Fruit fly (Drosophila melanogaster) whole organism, prepupa: ENCODE data around the gene Blm.

Experiments
- Blimp-1 ChIP-seq: fragments of 200-800 bp; sonication (Bioruptor generic); optimal IDR thresholded peaks from 3 replicates; lab custom pipeline; 2017; ENCODE audit warnings: missing biosample characterization, missing genetic modification characterization, mild to moderate bottlenecking, moderate library complexity, missing genetic modification reagents
- CG10631 ChIP-seq: fragments of 200-800 bp; sonication (Bioruptor generic); optimal IDR thresholded peaks from 2 replicates; lab custom pipeline; 2016; ENCODE audit warnings: missing biosample characterization, missing genetic modification characterization
- CG10669 ChIP-seq: fragments of 200-800 bp; sonication (Bioruptor generic); optimal IDR thresholded peaks from 3 replicates; lab custom pipeline; 2018; ENCODE audit warnings: missing biosample characterization, mild to moderate bottlenecking, missing genetic modification characterization, moderate library complexity
- CG11294 ChIP-seq: fragments of 200-800 bp; sonication (Bioruptor generic); IDR thresholded peaks from 2 replicates; pipeline ENCODE4 v1.3.6; 2022; ENCODE audit warnings: missing biosample characterization, missing genetic modification characterization
- CG11902 ChIP-seq: fragments of 200-800 bp; sonication (Bioruptor generic); optimal IDR thresholded peaks from 3 replicates; lab custom pipeline; 2016; ENCODE audit warnings: missing biosample characterization, missing genetic modification characterization
- CG16779 ChIP-seq: fragments of 200-800 bp; sonication (Bioruptor generic); optimal IDR thresholded peaks from 3 replicates; lab custom pipeline; 2017; ENCODE audit warnings: missing biosample characterization, mild to moderate bottlenecking, missing genetic modification characterization
- CG31627 ChIP-seq: fragments of 200-800 bp; sonication (Bioruptor generic); optimal IDR thresholded peaks from 3 replicates; lab custom pipeline; 2016; ENCODE audit warnings: missing biosample characterization, missing genetic modification characterization
- CG34406 ChIP-seq: fragments of 200-800 bp; sonication (Bioruptor generic); optimal IDR thresholded peaks from 3 replicates; lab custom pipeline; 2016; ENCODE audit warnings: missing biosample characterization, missing genetic modification characterization
- CG3919 ChIP-seq: fragments of 200-800 bp; sonication (Bioruptor generic); optimal IDR thresholded peaks from 3 replicates; lab custom pipeline; 2016; ENCODE audit warnings: missing biosample characterization, missing genetic modification characterization
- CG4318 ChIP-seq: fragments of 200-800 bp; sonication (Bioruptor generic); optimal IDR thresholded peaks from 3 replicates; lab custom pipeline; 2017; ENCODE audit warnings: missing biosample characterization, mild to moderate bottlenecking, missing genetic modification characterization
- CG6276 ChIP-seq: fragments of 200-800 bp; sonication (Bioruptor generic); optimal IDR thresholded peaks from 2 replicates; lab custom pipeline; 2017; ENCODE audit warnings: missing biosample characterization, mild to moderate bottlenecking, missing genetic modification characterization
- CG6792 ChIP-seq: fragments of 200-800 bp; sonication (Bioruptor generic); optimal IDR thresholded peaks from 3 replicates; lab custom pipeline; 2016; ENCODE audit warnings: missing biosample characterization, missing genetic modification characterization
- CG6854 ChIP-seq: fragments of 200-800 bp; sonication (Bioruptor generic); optimal IDR thresholded peaks from 2 replicates; lab custom pipeline; 2017; ENCODE audit warnings: missing biosample characterization, mild to moderate bottlenecking, missing genetic modification characterization
- Eip78C ChIP-seq: fragments of 200-800 bp; sonication (Bioruptor generic); peaks from one replicate; lab custom pipeline; 2016; ENCODE audit warnings: missing biosample characterization, missing genetic modification characterization
- Eip93F ChIP-seq: fragments of 200-800 bp; sonication (Bioruptor generic); optimal IDR thresholded peaks from 2 replicates; lab custom pipeline; 2016; ENCODE audit warnings: missing biosample characterization, mild to moderate bottlenecking, missing genetic modification characterization
- Ets21C ChIP-seq: fragments of 200-800 bp; sonication (Bioruptor generic); optimal IDR thresholded peaks from 3 replicates; lab custom pipeline; 2016; ENCODE audit warnings: missing biosample characterization, missing genetic modification characterization
- Ets96B ChIP-seq: fragments of 200-800 bp; optimal IDR thresholded peaks from 2 replicates; lab custom pipeline; 2019; ENCODE audit warnings: missing biosample characterization, mild to moderate bottlenecking, missing genetic modification characterization, moderate library complexity
- Gug ChIP-seq: fragments of 200-800 bp; sonication (Bioruptor generic); IDR thresholded peaks from 2 replicates; pipeline ENCODE4 v1.3.6; 2022; ENCODE audit warnings: missing biosample characterization, missing genetic modification characterization
- Hr38 ChIP-seq: sonication (Bioruptor generic); optimal IDR thresholded peaks from 2 replicates; lab custom pipeline; 2016; ENCODE audit warnings: missing biosample characterization, missing genetic modification characterization
- Hr39 ChIP-seq: fragments of 200-800 bp; sonication (Bioruptor generic); optimal IDR thresholded peaks from 2 replicates; lab custom pipeline; 2016; ENCODE audit warnings: missing biosample characterization, missing genetic modification characterization
- Hr4 ChIP-seq: fragments of 200-800 bp; sonication (Bioruptor generic); optimal IDR thresholded peaks from 3 replicates; lab custom pipeline; 2016; ENCODE audit warnings: missing biosample characterization, missing genetic modification characterization
- Lpt ChIP-seq: fragments of 200-800 bp; sonication (Bioruptor generic); optimal IDR thresholded peaks from 3 replicates; lab custom pipeline; 2016; ENCODE audit warnings: missing biosample characterization, missing genetic modification characterization
- Smox ChIP-seq: fragments of 200-800 bp; sonication (Bioruptor generic); optimal IDR thresholded peaks from 3 replicates; lab custom pipeline; 2016; ENCODE audit warnings: missing biosample characterization, missing genetic modification characterization
- Sox102F ChIP-seq: fragments of 200-800 bp; sonication (Bioruptor generic); optimal IDR thresholded peaks from 2 replicates; lab custom pipeline; 2016; ENCODE audit warnings: missing biosample characterization, mild to moderate bottlenecking, missing genetic modification characterization
- Sox14 ChIP-seq: fragments of 200-800 bp; sonication (Bioruptor generic); optimal IDR thresholded peaks from 3 replicates; lab custom pipeline; 2016; ENCODE audit warnings: missing biosample characterization, missing genetic modification characterization
- Sox15 ChIP-seq: fragments of 200-800 bp; sonication (Bioruptor generic); optimal IDR thresholded peaks from 3 replicates; lab custom pipeline; 2016; ENCODE audit warnings: missing biosample characterization, missing genetic modification characterization
- cyc ChIP-seq: fragments of 200-800 bp; sonication (Bioruptor generic); optimal IDR thresholded peaks from 3 replicates; lab custom pipeline; 2016; ENCODE audit warnings: missing biosample characterization, missing genetic modification characterization
- dac ChIP-seq: fragments of 200-800 bp; sonication (Bioruptor generic); optimal IDR thresholded peaks from 2 replicates; lab custom pipeline; 2017; ENCODE audit warnings: missing biosample characterization, mild to moderate bottlenecking, missing genetic modification characterization
- eg ChIP-seq: fragments of 200-800 bp; sonication (Bioruptor generic); IDR thresholded peaks from 3 replicates; pipeline ENCODE4 v1.3.6; 2022; ENCODE audit warnings: missing biosample characterization, missing genetic modification characterization
- fd59A ChIP-seq: fragments of 200-800 bp; sonication (Bioruptor generic); optimal IDR thresholded peaks from 2 replicates; lab custom pipeline; 2017; ENCODE audit warnings: missing biosample characterization, mild to moderate bottlenecking, missing genetic modification characterization, missing genetic modification reagents
- fkh ChIP-seq: fragments of 200-800 bp; sonication (Bioruptor generic); optimal IDR thresholded peaks from 3 replicates; lab custom pipeline; 2017; ENCODE audit warnings: missing biosample characterization, mild to moderate bottlenecking, missing genetic modification characterization, moderate library complexity
- lz ChIP-seq: fragments of 200-800 bp; sonication (Bioruptor generic); optimal IDR thresholded peaks from 3 replicates; lab custom pipeline; 2016; ENCODE audit warnings: missing biosample characterization, missing genetic modification characterization
- spab ChIP-seq: fragments of 200-800 bp; sonication (Bioruptor generic); optimal IDR thresholded peaks from 2 replicates; lab custom pipeline; 2017; ENCODE audit warnings: missing biosample characterization, mild to moderate bottlenecking, missing genetic modification characterization, missing genetic modification reagents
- ss ChIP-seq, 2 experiments: fragments of 200-800 bp; sonication (Bioruptor generic); optimal IDR thresholded peaks; 2 replicates in 1 of 2; 3 replicates in 1 of 2; lab custom pipeline; 2017 to 2018; ENCODE audit warnings: mild to moderate bottlenecking in 2 of 2, missing biosample characterization in 2 of 2, missing genetic modification characterization in 2 of 2, moderate library complexity in 1 of 2
- svp ChIP-seq: fragments of 200-800 bp; sonication (Bioruptor generic); peaks from one replicate; lab custom pipeline; 2016; ENCODE audit warnings: missing biosample characterization, missing genetic modification characterization

The Blm gene

DNA sequence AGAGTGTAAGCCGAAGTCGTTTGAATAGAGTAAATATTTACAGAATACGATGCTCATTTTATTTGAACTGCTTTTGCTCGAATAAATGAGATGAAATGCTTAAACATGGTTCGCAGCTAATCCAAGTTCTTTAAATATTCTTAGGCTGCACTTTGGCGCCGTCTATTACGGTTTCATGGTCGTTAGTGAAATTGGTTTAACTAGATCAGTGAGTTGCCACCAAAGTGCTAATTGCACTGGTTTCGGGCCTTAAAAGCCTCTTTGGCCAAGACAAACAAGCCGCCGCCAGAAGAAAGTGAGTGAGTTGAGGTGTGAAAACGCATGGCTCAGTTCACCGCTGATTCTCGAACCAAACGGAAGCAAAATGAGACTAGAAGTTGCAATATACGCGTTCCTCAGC lies 30.2 kb downstream of the Blm start, which contains the start of gene CG14720:
CG14720 (plus strand) TSS at position 301 of the 400 bp plus-strand sequence.
- TF ChIP-seq svp (GFP tag; lab: Kevin White, UChicago): peak; percentile 43
- no peak for TF ChIP-seq CG6854 (GFP tag; lab: Kevin White, UChicago)

DNA sequence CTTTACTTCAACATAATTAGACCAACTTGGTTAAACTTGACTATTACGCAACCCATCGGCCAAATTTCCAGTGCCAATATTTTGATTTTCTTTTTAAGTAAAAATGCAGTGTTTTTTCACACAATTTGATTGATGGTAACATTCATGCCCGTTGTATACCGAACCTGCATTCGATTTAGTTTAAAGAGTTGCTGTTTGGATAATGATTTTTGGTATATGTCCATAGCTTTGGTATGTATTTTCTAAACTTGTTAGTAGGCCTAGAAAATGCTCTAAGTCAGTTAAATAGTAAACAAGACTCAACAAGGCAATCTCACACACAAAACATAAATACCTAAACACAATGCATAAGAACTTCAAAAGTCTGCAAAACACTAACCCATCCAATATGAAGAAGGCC lies 37.9 kb downstream of the Blm start, which contains the start of gene I-t:
I-t (plus strand) TSS at position 301 of the 400 bp plus-strand sequence.
- TF ChIP-seq CG10631 (GFP tag; lab: Kevin White, UChicago) (no peak), CG4318 (GFP tag; lab: Kevin White, UChicago) (no peak), CG11902 (GFP tag; lab: Kevin White, UChicago) (no peak)

DNA sequence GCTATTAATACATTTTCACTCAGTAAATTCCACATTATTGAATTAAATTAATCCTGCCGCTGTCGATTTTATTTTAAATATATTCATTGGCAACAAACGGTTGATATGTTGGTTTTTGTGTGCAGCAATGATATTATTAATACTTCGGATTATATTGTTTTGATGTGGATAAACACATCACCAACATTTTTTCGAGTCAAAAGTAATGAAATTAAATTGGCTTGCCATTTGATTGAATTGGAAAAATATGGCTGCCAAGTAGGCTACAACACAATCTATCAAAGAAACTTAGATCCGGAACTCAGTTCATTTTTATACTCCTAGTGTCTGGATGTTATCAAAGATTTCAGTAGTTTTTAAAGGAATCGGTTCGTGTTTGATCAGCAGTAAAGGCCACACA lies 41.3 kb downstream of the Blm start, which contains the start of gene CG14718:
CG14718 (plus strand) TSS at position 301 of the 400 bp plus-strand sequence.
- TF ChIP-seq CG31627 (GFP tag; lab: Kevin White, UChicago) (no peak), Sox14 (GFP tag; lab: Kevin White, UChicago) (no peak), spab (GFP tag; lab: Kevin White, UChicago) (no peak), CG11294 (GFP tag; lab: Robert Waterston, UW) (no peak), lz (no peak), CG6792 (GFP tag; lab: Kevin White, UChicago) (no peak), Hr39 (no peak), Sox102F (GFP tag; lab: Kevin White, UChicago) (no peak), fkh (GFP tag; lab: Kevin White, UChicago) (no peak), Blimp-1 (GFP tag; lab: Kevin White, UChicago) (no peak), Hr4 (no peak), CG10631 (GFP tag; lab: Kevin White, UChicago) (no peak), dac (GFP tag; lab: Kevin White, UChicago) (no peak), Lpt (GFP tag; lab: Kevin White, UChicago) (no peak)

DNA sequence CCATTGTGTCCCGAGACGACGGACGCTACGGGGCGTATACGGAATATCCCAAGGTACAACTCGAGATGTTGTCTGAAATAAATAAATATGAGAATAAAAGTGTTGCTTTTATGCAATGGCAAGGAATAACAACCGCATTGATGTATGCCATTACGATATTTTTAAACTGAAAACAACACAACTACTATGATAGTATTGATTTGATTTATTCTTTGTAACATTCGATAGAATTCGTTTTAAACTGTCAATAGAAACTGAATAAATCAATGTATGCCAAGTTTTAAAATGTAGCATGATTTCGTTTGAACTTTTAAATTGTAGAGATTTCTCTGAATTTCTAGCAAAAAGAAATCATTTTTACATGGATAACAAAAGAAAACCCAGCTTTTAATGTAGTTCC lies 45.4 kb downstream of the Blm start, which contains the start of gene CG14717:
CG14717 (plus strand) TSS at position 301 of the 400 bp plus-strand sequence.
- TF ChIP-seq CG11902 (GFP tag; lab: Kevin White, UChicago) (no peak), Gug (no peak), Sox14 (GFP tag; lab: Kevin White, UChicago) (no peak), lz (no peak), Eip93F (GFP tag; lab: Kevin White, UChicago) (no peak), CG6792 (GFP tag; lab: Kevin White, UChicago) (no peak), CG31627 (GFP tag; lab: Kevin White, UChicago) (no peak), CG6854 (GFP tag; lab: Kevin White, UChicago) (no peak), cyc (GFP tag; lab: Kevin White, UChicago) (no peak)

- TF ChIP-seq Smox (GFP tag; lab: Kevin White, UChicago): no peak
- TF ChIP-seq CG11294 (GFP tag; lab: Robert Waterston, UW): 0 out of 2 replicates have a peak, but pooled peaks have one; percentile 5
- TF ChIP-seq CG10669 (GFP tag; lab: Kevin White, UChicago): peak; percentile 75
- TF ChIP-seq CG3919 (GFP tag; lab: Kevin White, UChicago): no peak
- TF ChIP-seq Sox15 (GFP tag; lab: Kevin White, UChicago): no peak
- no peak for TF ChIP-seq Ets21C (GFP tag; lab: Kevin White, UChicago)
- TF ChIP-seq CG34406 (GFP tag; lab: Kevin White, UChicago): no peak
- no peak for TF ChIP-seq Sox102F (GFP tag; lab: Kevin White, UChicago)
- TF ChIP-seq eg (GFP tag; lab: Robert Waterston, UW): no peak
- TF ChIP-seq Hr38 (GFP tag; lab: Kevin White, UChicago): no peak
- TF ChIP-seq Ets96B (tag; lab: Kevin White, UChicago): no peak
- TF ChIP-seq CG16779 (tag; lab: Kevin White, UChicago): no peak
- TF ChIP-seq Hr4: no peak
- TF ChIP-seq ss (GFP tag; optimal IDR thresholded peaks at IDR 0.05; lab: Kevin White, UChicago): no peak
- TF ChIP-seq fd59A (GFP tag; lab: Kevin White, UChicago): no peak
- no peak for TF ChIP-seq CG6276 (GFP tag; lab: Kevin White, UChicago)
- peak; percentile 77 for TF ChIP-seq Eip78C (GFP tag; lab: Kevin White, UChicago)
Measured at dm6 chr3R:11694311-11695305, 47.0 kb downstream of the Blm start, which contains the start of gene Fer3. TSS of gene Fer3 (minus strand) at chr3R:11694311.
